Fruit fly (Drosophila melanogaster) whole organism: Measurements from ENCODE around the gene CG2656.

ENCODE experiments used
- EcR ChIP-seq, 2 experiments: fragments of >200 bp; optimal IDR thresholded peaks; 2 replicates each; lab custom pipeline; 2017; ENCODE audit warnings: missing biosample characterization in 2 of 2, missing genetic modification characterization in 2 of 2, missing genetic modification reagents in 2 of 2
- psq ChIP-seq: fragments of >200 bp; optimal IDR thresholded peaks from 2 replicates; lab custom pipeline; 2017
- usp ChIP-seq: fragments of >200 bp; optimal IDR thresholded peaks from 2 replicates; lab custom pipeline; 2017; ENCODE audit warnings: missing biosample characterization, missing genetic modification characterization, mixed read lengths

DNA sequence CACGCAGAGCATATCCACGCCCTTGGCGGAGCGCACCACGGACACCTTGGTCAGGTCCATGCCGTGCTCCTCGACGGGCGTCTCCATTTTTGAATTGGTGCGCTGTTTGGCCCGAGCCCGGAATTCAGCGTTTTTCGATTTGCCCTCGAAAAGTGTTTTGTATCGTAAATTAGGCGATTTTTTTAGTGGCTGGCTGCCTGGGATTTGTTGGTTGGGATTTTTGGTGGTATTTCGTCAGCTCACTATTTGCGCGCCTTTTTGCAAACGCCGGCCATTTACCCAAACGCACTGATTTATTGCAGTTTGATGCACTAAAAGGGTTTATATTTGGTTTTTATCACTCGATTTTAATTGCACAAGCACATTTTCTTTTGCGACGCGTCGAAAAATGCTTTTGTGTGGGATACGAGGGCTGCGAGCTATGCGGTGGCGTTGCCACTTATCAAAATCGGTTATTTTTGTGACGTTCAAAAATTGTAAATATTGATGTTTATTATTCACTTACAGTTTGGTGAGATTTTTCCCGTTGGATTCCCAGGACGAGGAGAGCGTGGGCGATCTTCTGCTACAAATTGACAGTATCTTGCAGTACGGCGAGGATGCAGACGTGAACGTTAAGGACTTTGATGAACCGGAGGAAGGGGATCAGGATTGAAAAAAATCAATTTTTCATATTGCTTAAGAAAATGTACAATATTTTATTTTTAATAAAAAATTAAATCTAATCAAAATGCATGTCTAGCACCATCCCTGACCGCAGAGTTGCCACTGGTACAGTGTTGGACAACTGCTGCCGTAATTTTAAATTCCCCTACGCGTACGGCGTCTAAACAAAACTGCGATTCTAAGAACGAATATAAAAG lies 6.3 kb downstream of the CG2656 start, which contains the start of the genes gfzf and Sas-4:
- TF ChIP-seq EcR (GFP tag; optimal IDR thresholded peaks at IDR 0.05; lab: Kevin White, UChicago) = no peak
- TF ChIP-seq psq (lab: Kevin White, UChicago) = no peak
- TF ChIP-seq usp = no peak
